Fruit fly (Drosophila melanogaster) whole organism, pupa: ENCODE results near the gene Phb1.

Experiments used
- CG12605 ChIP-seq: fragments of 200-800 bp; sonication (Bioruptor generic); IDR thresholded peaks from 2 replicates; pipeline ENCODE4 v1.3.6; 2022; ENCODE audit warnings: missing biosample characterization, missing genetic modification characterization
- CG15710 ChIP-seq: fragments of 200-800 bp; sonication (Bioruptor generic); optimal IDR thresholded peaks from 2 replicates; lab custom pipeline; 2018; ENCODE audit warnings: missing biosample characterization, mild to moderate bottlenecking, missing genetic modification characterization, moderate library complexity
- CG17806 ChIP-seq: fragments of 200-800 bp; sonication (Bioruptor generic); optimal IDR thresholded peaks from 2 replicates; lab custom pipeline; 2018; ENCODE audit warnings: missing biosample characterization, mild to moderate bottlenecking, missing genetic modification characterization, moderate library complexity
- CG32121 ChIP-seq: fragments of 200-800 bp; sonication (Bioruptor generic); IDR thresholded peaks from 2 replicates; pipeline ENCODE4 v1.3.6; 2022; ENCODE audit warnings: missing biosample characterization, missing genetic modification characterization
- CG8159 ChIP-seq: fragments of 200-800 bp; sonication (Bioruptor generic); optimal IDR thresholded peaks from 3 replicates; lab custom pipeline; 2018; ENCODE audit warnings: missing biosample characterization, mild to moderate bottlenecking, missing genetic modification characterization, moderate library complexity
- D1 ChIP-seq: fragments of 200-800 bp; sonication (Bioruptor generic); optimal IDR thresholded peaks from 2 replicates; lab custom pipeline; 2018; ENCODE audit warnings: missing biosample characterization, mild to moderate bottlenecking, missing genetic modification characterization, moderate library complexity
- EcR ChIP-seq: fragments of 200-800 bp; sonication (Bioruptor generic); optimal IDR thresholded peaks from 3 replicates; lab custom pipeline; 2019; ENCODE audit warnings: missing biosample characterization, missing genetic modification characterization, mild to moderate bottlenecking, moderate library complexity, missing genetic modification reagents
- Ets98B ChIP-seq: fragments of 200-800 bp; sonication (Bioruptor generic); IDR thresholded peaks from 2 replicates; pipeline ENCODE4 v1.3.6; 2022; ENCODE audit warnings: missing biosample characterization, missing genetic modification characterization
- Snoo ChIP-seq: fragments of 200-800 bp; sonication (Bioruptor generic); optimal IDR thresholded peaks from 3 replicates; lab custom pipeline; 2017; ENCODE audit warnings: missing biosample characterization, mild to moderate bottlenecking, missing genetic modification characterization, inconsistent platforms
- fd96Ca ChIP-seq: fragments of 200-800 bp; sonication (Bioruptor generic); IDR thresholded peaks from 3 replicates; pipeline ENCODE4 v1.3.6; 2022; ENCODE audit warnings: missing biosample characterization, missing genetic modification characterization
- gl ChIP-seq: fragments of 200-800 bp; sonication (Bioruptor generic); optimal IDR thresholded peaks from 2 replicates; lab custom pipeline; 2018; ENCODE audit warnings: missing biosample characterization, mild to moderate bottlenecking, missing genetic modification characterization
- rn ChIP-seq: fragments of 200-800 bp; sonication (Bioruptor generic); IDR thresholded peaks from 2 replicates; pipeline ENCODE4 v1.3.6; 2022; ENCODE audit warnings: missing biosample characterization, missing genetic modification characterization

DNA sequence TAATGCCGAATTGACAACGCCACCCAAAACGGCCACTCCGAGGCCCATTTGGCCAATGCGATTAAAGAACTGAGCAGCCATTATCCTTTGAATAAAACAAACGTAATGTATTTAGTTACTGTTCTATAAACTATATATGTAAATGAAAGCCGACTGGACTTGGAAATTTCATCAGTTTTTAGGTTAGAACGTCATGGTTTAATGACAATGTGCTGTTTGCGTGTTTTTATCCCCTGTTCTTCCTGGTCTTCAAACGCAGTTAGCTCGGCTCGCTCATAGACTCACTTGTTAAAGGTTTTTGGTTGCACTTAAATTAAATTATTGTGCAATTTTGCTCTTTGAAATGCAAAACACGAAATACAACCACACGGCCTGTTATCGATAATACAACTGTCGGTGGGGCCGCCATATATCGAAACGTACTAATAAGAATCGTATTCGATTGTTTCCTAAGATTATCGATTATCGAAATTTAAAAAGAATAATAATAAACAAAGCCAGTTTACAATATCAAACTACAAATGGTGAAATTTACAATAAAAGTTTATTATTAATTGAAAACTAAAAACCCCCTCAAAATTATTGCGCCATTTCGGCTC is at the start of gene Phb1:
- TF ChIP-seq CG8159 = no peak
- TF ChIP-seq gl (tag; lab: Kevin White, UChicago) = no peak
- no peak for TF ChIP-seq Ets98B (GFP tag; lab: Robert Waterston, UW)
- no peak for TF ChIP-seq EcR (GFP tag; lab: Kevin White, UChicago)
- no peak for TF ChIP-seq rn (GFP tag; lab: Robert Waterston, UW)
- TF ChIP-seq D1 (tag; lab: Kevin White, UChicago) = no peak
- no peak for TF ChIP-seq CG32121 (GFP tag; lab: Robert Waterston, UW)
- TF ChIP-seq Snoo (tag; lab: Kevin White, UChicago) = no peak
- TF ChIP-seq fd96Ca (GFP tag; lab: Robert Waterston, UW) = no peak
- TF ChIP-seq CG12605 (GFP tag; lab: Robert Waterston, UW) = no peak
- TF ChIP-seq CG15710 (tag; lab: Kevin White, UChicago) = no peak
- no peak for TF ChIP-seq CG17806 (tag; lab: Kevin White, UChicago)
